1 fruit fly cellular context compared by ENCODE assay signal in the genomic region with DNA sequence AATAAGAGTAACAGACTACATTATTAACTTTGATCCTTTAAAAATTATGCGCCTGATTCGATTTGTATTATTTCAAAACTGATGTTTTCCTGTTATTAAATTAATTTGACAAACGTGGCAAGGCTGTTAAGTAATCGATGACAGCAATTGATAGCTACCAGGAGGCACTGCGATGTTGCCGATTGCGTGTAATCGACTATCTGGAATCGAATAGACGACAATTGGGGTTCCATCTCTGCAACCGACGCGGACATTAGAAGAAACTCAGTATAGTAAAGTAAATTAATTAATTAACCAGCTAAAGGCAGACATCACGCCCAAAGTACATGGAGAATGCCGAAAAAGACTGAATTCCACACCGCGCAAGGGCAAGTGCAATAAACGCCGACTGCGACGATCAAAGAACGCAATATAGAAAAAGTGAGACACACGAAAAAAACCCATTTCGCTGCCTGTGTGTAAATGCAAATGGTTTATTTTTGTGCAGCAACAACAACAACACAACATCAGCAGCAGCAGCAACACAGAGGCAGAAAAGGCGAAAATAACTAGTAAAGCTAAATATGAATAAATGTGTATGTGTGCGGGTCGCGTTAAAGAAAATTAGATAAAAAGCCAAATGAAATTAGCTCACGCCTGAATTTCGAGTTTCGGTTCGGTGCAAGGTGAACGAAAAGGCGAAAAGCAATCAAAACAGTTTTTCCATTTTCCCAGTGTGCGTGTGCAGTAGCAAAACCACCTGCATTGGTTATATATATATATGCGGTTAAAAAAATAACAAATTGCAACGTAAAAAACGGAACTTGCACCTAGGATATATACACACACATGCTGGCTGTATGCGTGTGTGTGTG.
A peak's percentile ranks its signal among the peaks of the same experiment; 100 is the strongest.
TF ChIP-seq lines count a peak whose summit lies in the region.

A gene (plus strand): TSS at position 219 of the 854 bp plus-strand sequence.

TF ChIP-seq in whole organism, embryonic, 481 proteins besides CTCF, POLR2A, EP300 and RAD21 (continued from another document):
- TF ChIP-seq CG18262 (tag; optimal IDR thresholded peaks at IDR 0.05; lab: Kevin White, UChicago) (peak; percentile 19), CG14667 (GFP tag; IDR thresholded peaks at IDR 0.05; lab: Robert Waterston, UW) (no peak), eyg (GFP tag; optimal IDR thresholded peaks at IDR 0.05; lab: Kevin White, UChicago) (no peak), NC2α (GFP tag; optimal IDR thresholded peaks at IDR 0.05; lab: Kevin White, UChicago) (no peak), CG4854 (GFP tag; optimal IDR thresholded peaks at IDR 0.05; lab: Kevin White, UChicago) (no peak), CG17186 (GFP tag; optimal IDR thresholded peaks at IDR 0.05; lab: Kevin White, UChicago) (no peak), slbo (GFP tag; IDR thresholded peaks at IDR 0.05; lab: Robert Waterston, UW) (peak; percentile 8; the same call in 1 of the 2 replicates), peb (GFP tag; IDR thresholded peaks at IDR 0.05; lab: Robert Waterston, UW) (no peak), row (GFP tag; IDR thresholded peaks at IDR 0.05; lab: Robert Waterston, UW) (peak; percentile 47; the same call in 2 of the 3 replicates), sqz (GFP tag; optimal IDR thresholded peaks at IDR 0.05; lab: Kevin White, UChicago) (no peak), CG31365 (tag; optimal IDR thresholded peaks at IDR 0.05; lab: Kevin White, UChicago) (no peak), Nf-YC (tag; optimal IDR thresholded peaks at IDR 0.05; lab: Kevin White, UChicago) (peak; percentile 56)
